Fruit fly (Drosophila melanogaster) whole organism, embryonic: Measurements from ENCODE around the gene Pgant8.

Experiments used
- Blimp-1 ChIP-seq: fragments of 200-800 bp; sonication (Bioruptor generic); optimal IDR thresholded peaks from 3 replicates; lab custom pipeline; 2018; ENCODE audit warnings: missing biosample characterization, missing genetic modification characterization, mild to moderate bottlenecking, moderate library complexity, missing genetic modification reagents
- CG10462 ChIP-seq: fragments of 200-800 bp; sonication (Bioruptor generic); optimal IDR thresholded peaks from 2 replicates; lab custom pipeline; 2016; ENCODE audit warnings: missing biosample characterization, missing genetic modification characterization
- CG12391 ChIP-seq: fragments of 200-800 bp; sonication (Bioruptor generic); optimal IDR thresholded peaks from 3 replicates; lab custom pipeline; 2018; ENCODE audit warnings: missing biosample characterization, mild to moderate bottlenecking, missing genetic modification characterization, moderate library complexity
- CG14965 ChIP-seq: fragments of 200-800 bp; sonication (Bioruptor generic); optimal IDR thresholded peaks from 2 replicates; lab custom pipeline; 2016; ENCODE audit warnings: missing biosample characterization, missing genetic modification characterization, borderline replicate concordance
- CG15601 ChIP-seq: fragments of 200-800 bp; sonication (Bioruptor generic); optimal IDR thresholded peaks from 3 replicates; lab custom pipeline; 2019; ENCODE audit warnings: missing biosample characterization, mild to moderate bottlenecking, missing genetic modification characterization, moderate library complexity
- CG1603 ChIP-seq: fragments of 200-800 bp; sonication (Bioruptor generic); optimal IDR thresholded peaks from 2 replicates; lab custom pipeline; 2019; ENCODE audit warnings: missing biosample characterization, mild to moderate bottlenecking, missing genetic modification characterization, moderate library complexity
- CG17328 ChIP-seq: fragments of 200-800 bp; sonication (Bioruptor generic); IDR thresholded peaks from 2 replicates; pipeline ENCODE4 v1.3.6; 2022; ENCODE audit warnings: missing biosample characterization, missing genetic modification characterization
- CG17568 ChIP-seq: fragments of 200-800 bp; sonication (Bioruptor generic); optimal IDR thresholded peaks from 2 replicates; lab custom pipeline; 2018; ENCODE audit warnings: missing biosample characterization, mild to moderate bottlenecking, missing genetic modification characterization, moderate library complexity
- CG17829 ChIP-seq: fragments of 200-800 bp; optimal IDR thresholded peaks from 2 replicates; lab custom pipeline; 2019; ENCODE audit warnings: missing biosample characterization, mild to moderate bottlenecking, missing genetic modification characterization, moderate library complexity
- CG18262 ChIP-seq: fragments of 200-800 bp; optimal IDR thresholded peaks from 3 replicates; lab custom pipeline; 2019; ENCODE audit warnings: missing biosample characterization, mild to moderate bottlenecking, missing genetic modification characterization, moderate library complexity
- CG2712 ChIP-seq: fragments of 200-800 bp; optimal IDR thresholded peaks from 3 replicates; lab custom pipeline; 2019; ENCODE audit warnings: missing biosample characterization, mild to moderate bottlenecking, missing genetic modification characterization, moderate library complexity
- CG32532 ChIP-seq: fragments of 200-800 bp; sonication (Bioruptor generic); IDR thresholded peaks from 2 replicates; pipeline ENCODE4 v1.3.6; 2022; ENCODE audit warnings: missing biosample characterization, missing genetic modification characterization
- CG33213 ChIP-seq: fragments of 200-800 bp; sonication (Bioruptor generic); optimal IDR thresholded peaks from 3 replicates; lab custom pipeline; 2016; ENCODE audit warnings: missing biosample characterization, missing genetic modification characterization
- CG34224 ChIP-seq: fragments of 200-800 bp; sonication (Bioruptor generic); IDR thresholded peaks from 3 replicates; pipeline ENCODE4 v1.3.6; 2022; ENCODE audit warnings: missing biosample characterization, missing genetic modification characterization; ENCODE audit not compliant: partially characterized antibody
- CG42726 ChIP-seq: fragments of 200-800 bp; sonication (Bioruptor generic); IDR thresholded peaks from 2 replicates; pipeline ENCODE4 v1.3.6; 2022; ENCODE audit warnings: missing biosample characterization, missing genetic modification characterization; ENCODE audit not compliant: partially characterized antibody
- CG4424 ChIP-seq: fragments of 200-800 bp; sonication (Bioruptor generic); optimal IDR thresholded peaks from 3 replicates; lab custom pipeline; 2016; ENCODE audit warnings: missing biosample characterization, missing genetic modification characterization
- CG6813 ChIP-seq: fragments of 200-800 bp; sonication (Bioruptor generic); optimal IDR thresholded peaks from 2 replicates; lab custom pipeline; 2017; ENCODE audit warnings: missing biosample characterization, missing genetic modification characterization, mild to moderate bottlenecking, moderate library complexity, missing genetic modification reagents
- CG7839 ChIP-seq: fragments of 200-800 bp; sonication (Bioruptor generic); optimal IDR thresholded peaks from 3 replicates; lab custom pipeline; 2018; ENCODE audit warnings: missing biosample characterization, mild to moderate bottlenecking, missing genetic modification characterization, moderate library complexity
- CG8388 ChIP-seq: fragments of 200-800 bp; sonication (Bioruptor generic); optimal IDR thresholded peaks from 2 replicates; lab custom pipeline; 2019; ENCODE audit warnings: missing biosample characterization, mild to moderate bottlenecking, missing genetic modification characterization, moderate library complexity
- CG9727 ChIP-seq: fragments of 200-800 bp; sonication (Bioruptor generic); optimal IDR thresholded peaks from 3 replicates; lab custom pipeline; 2017; ENCODE audit warnings: missing biosample characterization, mild to moderate bottlenecking, missing genetic modification characterization
- Elba2 ChIP-seq: fragments of 200-800 bp; sonication (Bioruptor generic); optimal IDR thresholded peaks from 3 replicates; lab custom pipeline; 2016; ENCODE audit warnings: missing biosample characterization, missing genetic modification characterization
- Ets65A ChIP-seq: fragments of 200-800 bp; sonication (Bioruptor generic); peaks from one replicate; lab custom pipeline; 2016; ENCODE audit warnings: missing biosample characterization, missing genetic modification characterization
- H2.0 ChIP-seq: fragments of 200-800 bp; sonication (Bioruptor generic); IDR thresholded peaks from 2 replicates; pipeline ENCODE4 v1.3.6; 2022; ENCODE audit warnings: missing biosample characterization, missing genetic modification characterization
- HLH4C ChIP-seq: fragments of 200-800 bp; sonication (Bioruptor generic); IDR thresholded peaks from 3 replicates; pipeline ENCODE4 v1.3.6; 2022; ENCODE audit warnings: missing biosample characterization, missing genetic modification characterization; ENCODE audit not compliant: partially characterized antibody
- Med ChIP-seq: fragments of 200-800 bp; sonication (Bioruptor generic); peaks from one replicate; lab custom pipeline; 2016; ENCODE audit warnings: missing biosample characterization, missing genetic modification characterization, mild to moderate bottlenecking, inconsistent platforms, moderate library complexity
- Sox102F ChIP-seq: fragments of 200-800 bp; sonication (Bioruptor generic); optimal IDR thresholded peaks from 2 replicates; lab custom pipeline; 2018; ENCODE audit warnings: missing biosample characterization, mild to moderate bottlenecking, missing genetic modification characterization, moderate library complexity
- Ssrp ChIP-seq: fragments of 200-800 bp; sonication (Bioruptor generic); optimal IDR thresholded peaks from 2 replicates; lab custom pipeline; 2018; ENCODE audit warnings: missing biosample characterization, mild to moderate bottlenecking, missing genetic modification characterization, moderate library complexity
- Xbp1 ChIP-seq: fragments of 200-800 bp; sonication (Bioruptor generic); optimal IDR thresholded peaks from 3 replicates; lab custom pipeline; 2016; ENCODE audit warnings: missing biosample characterization, mild to moderate bottlenecking, missing genetic modification characterization
- Xrp1 ChIP-seq: fragments of 200-800 bp; sonication (Bioruptor generic); IDR thresholded peaks from 2 replicates; pipeline ENCODE4 v1.3.6; 2022; ENCODE audit warnings: missing biosample characterization, missing genetic modification characterization
- bsh ChIP-seq, 2 experiments: fragments of 200-800 bp; sonication (Bioruptor generic); optimal IDR thresholded peaks; 2 replicates each; lab custom pipeline; 2017 to 2018; ENCODE audit warnings: mild to moderate bottlenecking in 2 of 2, missing biosample characterization in 2 of 2, missing genetic modification characterization in 2 of 2, moderate library complexity in 1 of 2
- btn ChIP-seq: fragments of 200-800 bp; sonication (Bioruptor generic); optimal IDR thresholded peaks from 2 replicates; lab custom pipeline; 2016; ENCODE audit warnings: missing biosample characterization, missing genetic modification characterization
- cwo ChIP-seq: fragments of 200-800 bp; sonication (Bioruptor generic); optimal IDR thresholded peaks from 3 replicates; lab custom pipeline; 2017; ENCODE audit warnings: missing biosample characterization, missing genetic modification characterization, mild to moderate bottlenecking, moderate library complexity, missing genetic modification reagents
- dmrt11E ChIP-seq: fragments of 200-800 bp; sonication (Bioruptor generic); optimal IDR thresholded peaks from 3 replicates; lab custom pipeline; 2018; ENCODE audit warnings: missing biosample characterization, mild to moderate bottlenecking, missing genetic modification characterization, moderate library complexity
- gem ChIP-seq: fragments of 200-800 bp; sonication (Bioruptor generic); optimal IDR thresholded peaks from 2 replicates; lab custom pipeline; 2019; ENCODE audit warnings: missing biosample characterization, mild to moderate bottlenecking, missing genetic modification characterization, moderate library complexity
- knrl ChIP-seq: fragments of 200-800 bp; sonication (Bioruptor generic); IDR thresholded peaks from 3 replicates; pipeline ENCODE4 v1.3.6; 2022; ENCODE audit warnings: missing biosample characterization, missing genetic modification characterization; ENCODE audit not compliant: partially characterized antibody
- prd ChIP-seq, 3 experiments: fragments of >200 bp in 2 of 3; fragments of 200-800 bp in 1 of 3; sonication (Bioruptor generic) in 1 of 3; optimal IDR thresholded peaks in 2 of 3; IDR thresholded peaks in 1 of 3; 2 replicates in 2 of 3; 3 replicates in 1 of 3; pipeline versions ENCODE4 v1.3.6 to Lab custom; 2017 to 2022; ENCODE audit warnings: missing biosample characterization in 1 of 3, missing genetic modification characterization in 1 of 3
- schlank ChIP-seq: fragments of 200-800 bp; sonication (Bioruptor generic); optimal IDR thresholded peaks from 2 replicates; lab custom pipeline; 2018; ENCODE audit warnings: missing biosample characterization, mild to moderate bottlenecking, missing genetic modification characterization
- scrt ChIP-seq: fragments of 200-800 bp; sonication (Bioruptor generic); optimal IDR thresholded peaks from 2 replicates; lab custom pipeline; 2018; ENCODE audit warnings: missing biosample characterization, mild to moderate bottlenecking, missing genetic modification characterization, moderate library complexity
- sd ChIP-seq: fragments of 200-800 bp; sonication (Bioruptor generic); optimal IDR thresholded peaks from 3 replicates; lab custom pipeline; 2018; ENCODE audit warnings: missing biosample characterization, mild to moderate bottlenecking, missing genetic modification characterization, moderate library complexity
- sens ChIP-seq: fragments of 200-800 bp; sonication (Bioruptor generic); peaks from one replicate; lab custom pipeline; 2016; ENCODE audit warnings: missing biosample characterization, missing genetic modification characterization
- trem ChIP-seq: fragments of 200-800 bp; optimal IDR thresholded peaks from 3 replicates; lab custom pipeline; 2019; ENCODE audit warnings: missing biosample characterization, mild to moderate bottlenecking, missing genetic modification characterization, moderate library complexity
- zen ChIP-seq: fragments of 200-800 bp; sonication (Bioruptor generic); optimal IDR thresholded peaks from 3 replicates; lab custom pipeline; 2018; ENCODE audit warnings: missing biosample characterization, mild to moderate bottlenecking, missing genetic modification characterization, moderate library complexity

The Pgant8 gene

dm6 chr3L:15646182-15646581 is 37.5 kb upstream of the Pgant8 start:
- TF ChIP-seq sens (GFP tag; lab: Kevin White, UChicago): peak; percentile 70
- peak; percentile 4 for TF ChIP-seq trem (tag; lab: Kevin White, UChicago)
- peak; percentile 17 for TF ChIP-seq Ets65A (GFP tag; lab: Kevin White, UChicago)
- no peak for TF ChIP-seq CG15601 (tag; lab: Kevin White, UChicago)
- peak; percentile 7 for TF ChIP-seq CG9727 (GFP tag; lab: Kevin White, UChicago)
- TF ChIP-seq Ssrp: peak; percentile 5
- TF ChIP-seq gem (tag; lab: Kevin White, UChicago): peak; percentile 35
- TF ChIP-seq cwo (GFP tag; lab: Kevin White, UChicago): no peak
- no peak for TF ChIP-seq CG42726 (GFP tag; lab: Robert Waterston, UW)
- no peak for TF ChIP-seq HLH4C (GFP tag; lab: Robert Waterston, UW)
- peak; percentile 46 for TF ChIP-seq dmrt11E (tag; lab: Kevin White, UChicago)
- no peak for TF ChIP-seq Elba2
- TF ChIP-seq Sox102F (GFP tag; lab: Kevin White, UChicago): peak; percentile 13
- no peak for TF ChIP-seq knrl (GFP tag; lab: Robert Waterston, UW)
- TF ChIP-seq H2.0 (GFP tag; lab: Robert Waterston, UW): no peak
- TF ChIP-seq Med (GFP tag; lab: Kevin White, UChicago): peak; percentile 54
- peak; percentile 5 for TF ChIP-seq CG17829
- TF ChIP-seq zen (tag; lab: Kevin White, UChicago): peak; percentile 26
- no peak for TF ChIP-seq prd (optimal IDR thresholded peaks at IDR 0.05; lab: Kevin White, UChicago)
- TF ChIP-seq prd (GFP tag; IDR thresholded peaks at IDR 0.05; lab: Robert Waterston, UW): peak; percentile 38; the same call in 1 of the 3 replicates
- no peak for TF ChIP-seq CG34224 (GFP tag; lab: Robert Waterston, UW)
- peak; percentile 15 for TF ChIP-seq CG1603 (tag; lab: Kevin White, UChicago)
- peak; percentile 6 for TF ChIP-seq CG12391 (tag; lab: Kevin White, UChicago)
- TF ChIP-seq CG33213 (GFP tag; lab: Kevin White, UChicago): no peak
- TF ChIP-seq scrt (GFP tag; lab: Kevin White, UChicago): no peak
- peak in 1 of 2 experiments; percentile 29 for TF ChIP-seq bsh (GFP tag; optimal IDR thresholded peaks at IDR 0.05; lab: Kevin White, UChicago)
- peak; percentile 28; the same call in 1 of the 2 replicates for TF ChIP-seq CG17328 (GFP tag; lab: Robert Waterston, UW)
- TF ChIP-seq Xrp1: 0 out of 2 replicates have a peak, but pooled peaks have one; percentile 24
- no peak for TF ChIP-seq Xbp1 (GFP tag; lab: Kevin White, UChicago)
- no peak for TF ChIP-seq CG8388 (GFP tag; lab: Kevin White, UChicago)
- TF ChIP-seq CG18262 (tag; lab: Kevin White, UChicago): peak; percentile 10
- no peak for TF ChIP-seq CG14965
- TF ChIP-seq CG10462 (GFP tag; lab: Kevin White, UChicago): peak; percentile 4
- peak; percentile 3 for TF ChIP-seq CG7839 (tag; lab: Kevin White, UChicago)
- peak; percentile 3 for TF ChIP-seq Blimp-1
- peak; percentile 30 for TF ChIP-seq CG2712 (tag; lab: Kevin White, UChicago)
- TF ChIP-seq, all 482 proteins: peak for 22

DNA sequence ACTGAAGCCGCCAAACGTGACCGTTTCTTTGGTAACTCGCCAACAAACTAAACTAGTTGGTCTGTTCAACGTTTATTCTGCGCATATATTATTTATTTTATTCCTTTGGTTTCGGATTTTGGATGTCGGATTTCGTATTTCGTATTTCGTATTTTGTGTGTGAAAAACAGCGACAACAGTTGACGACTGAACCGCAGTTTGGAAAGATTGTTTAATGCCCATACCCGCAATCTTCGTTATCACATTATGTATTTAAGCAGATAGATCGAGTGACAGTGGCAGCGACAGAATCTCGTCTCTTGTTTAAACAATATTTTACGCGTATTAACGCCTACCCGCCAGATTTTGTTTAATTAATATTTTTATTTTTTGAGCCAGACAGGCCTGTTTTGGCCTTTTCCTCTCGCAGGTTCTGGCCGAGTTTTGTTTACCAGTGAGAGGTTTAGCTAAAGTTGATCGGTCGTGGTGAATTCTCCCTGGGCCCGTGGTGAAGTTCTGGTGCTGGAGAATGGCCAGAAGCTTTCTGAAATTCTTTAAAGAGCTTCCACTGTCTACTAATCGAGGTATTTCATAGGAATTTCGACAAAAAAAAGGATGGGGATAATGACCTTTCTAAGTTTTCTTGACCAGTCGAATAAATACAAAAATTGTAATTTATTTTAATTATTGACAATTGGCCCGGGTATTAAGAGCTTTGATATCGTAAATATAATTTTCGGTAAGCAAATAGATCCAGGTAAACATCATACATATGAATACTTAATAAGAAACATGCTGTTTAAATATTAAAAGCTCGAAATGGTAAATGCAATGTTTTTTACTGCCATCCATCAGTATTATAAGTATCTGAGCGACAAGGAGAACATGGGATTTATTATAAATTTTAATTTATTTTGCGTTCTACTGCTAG is 35.7 kb upstream of the Pgant8 start, which contains the start of the genes comm3 and CG43083:
TSS of gene comm3 (minus strand) at position 51 of the 910 bp plus-strand sequence.
TSS of gene CG43083 (plus strand) at position 860 of the 910 bp plus-strand sequence.
- no peak for TF ChIP-seq btn (GFP tag; lab: Kevin White, UChicago)
- TF ChIP-seq sens (GFP tag; lab: Kevin White, UChicago): peak; percentile 52
- no peak for TF ChIP-seq CG4424 (GFP tag; lab: Kevin White, UChicago)
- no peak for TF ChIP-seq CG32532 (GFP tag; lab: Robert Waterston, UW)
- TF ChIP-seq CG2712 (tag; lab: Kevin White, UChicago): no peak
- TF ChIP-seq sd: peak; percentile 85
- no peak for TF ChIP-seq schlank
- peak; percentile 15 for TF ChIP-seq CG17568 (GFP tag; lab: Kevin White, UChicago)
- peak; percentile 31 for TF ChIP-seq CG6813 (GFP tag; lab: Kevin White, UChicago)
